Fruit fly (Drosophila melanogaster) whole organism, embryonic: ENCODE results near the gene CG15880.

Experiments used
- CG11504 ChIP-seq: fragments of 200-800 bp; sonication (Bioruptor generic); optimal IDR thresholded peaks from 3 replicates; lab custom pipeline; 2019; ENCODE audit warnings: missing biosample characterization, mild to moderate bottlenecking, missing genetic modification characterization, moderate library complexity
- CG12104 ChIP-seq: fragments of 200-800 bp; sonication (Bioruptor generic); optimal IDR thresholded peaks from 3 replicates; lab custom pipeline; 2016; ENCODE audit warnings: missing biosample characterization, missing genetic modification characterization
- CG12391 ChIP-seq: fragments of 200-800 bp; sonication (Bioruptor generic); optimal IDR thresholded peaks from 3 replicates; lab custom pipeline; 2018; ENCODE audit warnings: missing biosample characterization, mild to moderate bottlenecking, missing genetic modification characterization, moderate library complexity
- CG12659 ChIP-seq: fragments of 200-800 bp; sonication (Bioruptor generic); optimal IDR thresholded peaks from 3 replicates; lab custom pipeline; 2017; ENCODE audit warnings: mild to moderate bottlenecking, missing biosample characterization, missing genetic modification reagents, missing genetic modification characterization
- CG14965 ChIP-seq: fragments of 200-800 bp; sonication (Bioruptor generic); optimal IDR thresholded peaks from 2 replicates; lab custom pipeline; 2016; ENCODE audit warnings: missing biosample characterization, missing genetic modification characterization, borderline replicate concordance
- CG1647 ChIP-seq: fragments of 200-800 bp; sonication (Bioruptor generic); optimal IDR thresholded peaks from 3 replicates; lab custom pipeline; 2016; ENCODE audit warnings: missing biosample characterization, missing genetic modification characterization
- CG16779 ChIP-seq: fragments of 200-800 bp; sonication (Bioruptor generic); IDR thresholded peaks from 2 replicates; pipeline ENCODE4 v1.3.6; 2022; ENCODE audit warnings: missing biosample characterization, missing genetic modification characterization
- CG17328 ChIP-seq: fragments of 200-800 bp; sonication (Bioruptor generic); IDR thresholded peaks from 2 replicates; pipeline ENCODE4 v1.3.6; 2022; ENCODE audit warnings: missing biosample characterization, missing genetic modification characterization
- CG17359 ChIP-seq: fragments of 200-800 bp; sonication (Bioruptor generic); optimal IDR thresholded peaks from 3 replicates; lab custom pipeline; 2018; ENCODE audit warnings: missing biosample characterization, mild to moderate bottlenecking, missing genetic modification characterization, moderate library complexity
- CG17385 ChIP-seq: fragments of 200-800 bp; sonication (Bioruptor generic); optimal IDR thresholded peaks from 3 replicates; lab custom pipeline; 2018; ENCODE audit warnings: missing biosample characterization, mild to moderate bottlenecking, missing genetic modification characterization
- CG18011 ChIP-seq: fragments of 200-800 bp; sonication (Bioruptor generic); optimal IDR thresholded peaks from 2 replicates; lab custom pipeline; 2017; ENCODE audit warnings: missing biosample characterization, missing genetic modification characterization, mild to moderate bottlenecking, moderate library complexity, missing genotype
- CG2199 ChIP-seq: fragments of 200-800 bp; sonication (Bioruptor generic); IDR thresholded peaks from 3 replicates; pipeline ENCODE4 v1.3.6; 2022; ENCODE audit warnings: missing biosample characterization, missing genetic modification characterization
- CG31224 ChIP-seq: fragments of 200-800 bp; sonication (Bioruptor generic); IDR thresholded peaks from 2 replicates; pipeline ENCODE4 v1.3.6; 2022; ENCODE audit warnings: missing biosample characterization, missing genetic modification characterization
- CG7745 ChIP-seq: fragments of 200-800 bp; sonication (Bioruptor generic); optimal IDR thresholded peaks from 2 replicates; lab custom pipeline; 2018; ENCODE audit warnings: missing biosample characterization, mild to moderate bottlenecking, missing genetic modification characterization, moderate library complexity
- CG7963 ChIP-seq: fragments of 200-800 bp; sonication (Bioruptor generic); IDR thresholded peaks from 3 replicates; pipeline ENCODE4 v1.3.6; 2022; ENCODE audit warnings: missing biosample characterization, missing genetic modification characterization; ENCODE audit not compliant: partially characterized antibody
- CG8089 ChIP-seq: fragments of 200-800 bp; sonication (Bioruptor generic); optimal IDR thresholded peaks from 3 replicates; lab custom pipeline; 2016; ENCODE audit warnings: missing biosample characterization, missing genetic modification characterization
- CG8290 ChIP-seq, 3 experiments: fragments of 200-800 bp; sonication (Bioruptor generic); optimal IDR thresholded peaks; 2 replicates each; lab custom pipeline; 2016 to 2019; ENCODE audit warnings: missing biosample characterization in 3 of 3, missing genetic modification characterization in 3 of 3, mild to moderate bottlenecking in 2 of 3, moderate library complexity in 1 of 3
- CkIIα-i1 ChIP-seq: fragments of 200-800 bp; sonication (Bioruptor generic); IDR thresholded peaks from 2 replicates; pipeline ENCODE4 v1.3.6; 2022; ENCODE audit warnings: missing biosample characterization, missing genetic modification characterization
- Deaf1 ChIP-seq: fragments of 200-800 bp; optimal IDR thresholded peaks from 3 replicates; lab custom pipeline; 2019; ENCODE audit warnings: missing biosample characterization, mild to moderate bottlenecking, missing genetic modification characterization, moderate library complexity
- E2f2 ChIP-seq: fragments of 200-800 bp; sonication (Bioruptor generic); IDR thresholded peaks from 2 replicates; pipeline ENCODE4 v1.3.6; 2022; ENCODE audit warnings: missing biosample characterization, missing genetic modification characterization
- Fer2 ChIP-seq: fragments of 200-800 bp; sonication (Bioruptor generic); optimal IDR thresholded peaks from 2 replicates; lab custom pipeline; 2018; ENCODE audit warnings: missing biosample characterization, mild to moderate bottlenecking, missing genetic modification characterization, moderate library complexity
- Mad ChIP-seq: fragments of 200-800 bp; sonication (Bioruptor generic); optimal IDR thresholded peaks from 2 replicates; lab custom pipeline; 2016; ENCODE audit warnings: missing biosample characterization, missing genetic modification characterization
- NFAT ChIP-seq: fragments of 200-800 bp; sonication (Bioruptor generic); IDR thresholded peaks from 2 replicates; pipeline ENCODE4 v1.3.6; 2022; ENCODE audit warnings: missing biosample characterization, missing genetic modification characterization
- Opbp ChIP-seq: fragments of 200-800 bp; sonication (Bioruptor generic); IDR thresholded peaks from 3 replicates; pipeline ENCODE4 v1.3.6; 2022; ENCODE audit warnings: missing biosample characterization, missing genetic modification characterization; ENCODE audit not compliant: partially characterized antibody
- Xbp1 ChIP-seq: fragments of 200-800 bp; sonication (Bioruptor generic); optimal IDR thresholded peaks from 3 replicates; lab custom pipeline; 2016; ENCODE audit warnings: missing biosample characterization, mild to moderate bottlenecking, missing genetic modification characterization
- YL-1 ChIP-seq: fragments of 200-800 bp; sonication (Bioruptor generic); optimal IDR thresholded peaks from 3 replicates; lab custom pipeline; 2017; ENCODE audit warnings: missing biosample characterization, mild to moderate bottlenecking, missing genetic modification characterization
- ap ChIP-seq: fragments of 200-800 bp; sonication (Bioruptor generic); IDR thresholded peaks from 2 replicates; pipeline ENCODE4 v1.3.6; 2022; ENCODE audit warnings: missing biosample characterization, missing genetic modification characterization
- bab2 ChIP-seq: fragments of 200-800 bp; sonication (Bioruptor generic); optimal IDR thresholded peaks from 2 replicates; lab custom pipeline; 2016; ENCODE audit warnings: missing biosample characterization, missing genetic modification characterization
- dimm ChIP-seq: fragments of 200-800 bp; sonication (Bioruptor generic); IDR thresholded peaks from 2 replicates; pipeline ENCODE4 v1.3.6; 2022; ENCODE audit warnings: missing biosample characterization, missing genetic modification characterization
- en ChIP-seq: fragments of 200-800 bp; sonication (Bioruptor generic); optimal IDR thresholded peaks from 2 replicates; lab custom pipeline; 2016; ENCODE audit warnings: missing biosample characterization, missing genetic modification characterization
- fd102C ChIP-seq: fragments of 200-800 bp; sonication (Bioruptor generic); optimal IDR thresholded peaks from 2 replicates; lab custom pipeline; 2018; ENCODE audit warnings: missing biosample characterization, mild to moderate bottlenecking, missing genetic modification characterization, moderate library complexity
- fru ChIP-seq: fragments of >200 bp; optimal IDR thresholded peaks from 2 replicates; lab custom pipeline; 2017
- gce ChIP-seq: fragments of 200-800 bp; sonication (Bioruptor generic); IDR thresholded peaks from 3 replicates; pipeline ENCODE4 v1.3.6; 2022; ENCODE audit warnings: missing biosample characterization, missing genetic modification characterization
- gcm2 ChIP-seq: fragments of 200-800 bp; sonication (Bioruptor generic); optimal IDR thresholded peaks from 2 replicates; lab custom pipeline; 2016; ENCODE audit warnings: missing biosample characterization, missing genetic modification characterization
- gfzf ChIP-seq: fragments of 200-800 bp; sonication (Bioruptor generic); optimal IDR thresholded peaks from 2 replicates; lab custom pipeline; 2016; ENCODE audit warnings: missing biosample characterization, mild to moderate bottlenecking, missing genetic modification characterization, moderate library complexity
- gsb ChIP-seq: fragments of 200-800 bp; sonication (Bioruptor generic); IDR thresholded peaks from 2 replicates; pipeline ENCODE4 v1.3.6; 2022; ENCODE audit warnings: missing biosample characterization, missing genetic modification characterization
- hbn ChIP-seq: fragments of 200-800 bp; sonication (Bioruptor generic); IDR thresholded peaks from 2 replicates; pipeline ENCODE4 v1.3.6; 2022; ENCODE audit warnings: missing biosample characterization, missing genetic modification characterization; ENCODE audit not compliant: partially characterized antibody
- hkb ChIP-seq, 2 experiments: fragments of 200-800 bp in 1 of 2; fragments of >200 bp in 1 of 2; sonication (Bioruptor generic) in 1 of 2; IDR thresholded peaks in 1 of 2; optimal IDR thresholded peaks in 1 of 2; 2 replicates each; pipeline versions ENCODE4 v1.3.6 to Lab custom; 2017 to 2022; ENCODE audit warnings: missing biosample characterization in 1 of 2, missing genetic modification characterization in 1 of 2
- kah ChIP-seq: fragments of 200-800 bp; sonication (Bioruptor generic); optimal IDR thresholded peaks from 2 replicates; lab custom pipeline; 2018; ENCODE audit warnings: missing biosample characterization, mild to moderate bottlenecking, missing genetic modification characterization
- maf-S ChIP-seq: fragments of 200-800 bp; sonication (Bioruptor generic); optimal IDR thresholded peaks from 2 replicates; lab custom pipeline; 2016; ENCODE audit warnings: missing biosample characterization, missing genetic modification characterization
- nau ChIP-seq: fragments of 200-800 bp; sonication (Bioruptor generic); optimal IDR thresholded peaks from 3 replicates; lab custom pipeline; 2017; ENCODE audit warnings: missing biosample characterization, mild to moderate bottlenecking, missing genetic modification characterization, missing genetic modification reagents
- p53 ChIP-seq: fragments of 200-800 bp; sonication (Bioruptor generic); optimal IDR thresholded peaks from 2 replicates; lab custom pipeline; 2016; ENCODE audit warnings: missing biosample characterization, missing genetic modification characterization
- sima ChIP-seq: fragments of 200-800 bp; sonication (Bioruptor generic); optimal IDR thresholded peaks from 2 replicates; lab custom pipeline; 2016; ENCODE audit warnings: missing biosample characterization, missing genetic modification characterization
- slou ChIP-seq: fragments of 200-800 bp; sonication (Bioruptor generic); optimal IDR thresholded peaks from 3 replicates; lab custom pipeline; 2016; ENCODE audit warnings: missing biosample characterization, missing genetic modification characterization
- trh ChIP-seq: fragments of 200-800 bp; sonication (Bioruptor generic); optimal IDR thresholded peaks from 2 replicates; lab custom pipeline; 2016; ENCODE audit warnings: missing biosample characterization, missing genetic modification characterization
- tup ChIP-seq: fragments of 200-800 bp; sonication (Bioruptor generic); optimal IDR thresholded peaks from 2 replicates; lab custom pipeline; 2016; ENCODE audit warnings: missing biosample characterization, mild to moderate bottlenecking, missing genetic modification characterization, moderate library complexity
- unpg ChIP-seq: fragments of 200-800 bp; sonication (Bioruptor generic); optimal IDR thresholded peaks from 3 replicates; lab custom pipeline; 2018; ENCODE audit warnings: missing biosample characterization, mild to moderate bottlenecking, missing genetic modification characterization, moderate library complexity
- z ChIP-seq: fragments of 200-800 bp; sonication (Bioruptor generic); IDR thresholded peaks from 3 replicates; pipeline ENCODE4 v1.3.6; 2022; ENCODE audit warnings: missing biosample characterization, missing genetic modification characterization

Gene CG15880

DNA sequence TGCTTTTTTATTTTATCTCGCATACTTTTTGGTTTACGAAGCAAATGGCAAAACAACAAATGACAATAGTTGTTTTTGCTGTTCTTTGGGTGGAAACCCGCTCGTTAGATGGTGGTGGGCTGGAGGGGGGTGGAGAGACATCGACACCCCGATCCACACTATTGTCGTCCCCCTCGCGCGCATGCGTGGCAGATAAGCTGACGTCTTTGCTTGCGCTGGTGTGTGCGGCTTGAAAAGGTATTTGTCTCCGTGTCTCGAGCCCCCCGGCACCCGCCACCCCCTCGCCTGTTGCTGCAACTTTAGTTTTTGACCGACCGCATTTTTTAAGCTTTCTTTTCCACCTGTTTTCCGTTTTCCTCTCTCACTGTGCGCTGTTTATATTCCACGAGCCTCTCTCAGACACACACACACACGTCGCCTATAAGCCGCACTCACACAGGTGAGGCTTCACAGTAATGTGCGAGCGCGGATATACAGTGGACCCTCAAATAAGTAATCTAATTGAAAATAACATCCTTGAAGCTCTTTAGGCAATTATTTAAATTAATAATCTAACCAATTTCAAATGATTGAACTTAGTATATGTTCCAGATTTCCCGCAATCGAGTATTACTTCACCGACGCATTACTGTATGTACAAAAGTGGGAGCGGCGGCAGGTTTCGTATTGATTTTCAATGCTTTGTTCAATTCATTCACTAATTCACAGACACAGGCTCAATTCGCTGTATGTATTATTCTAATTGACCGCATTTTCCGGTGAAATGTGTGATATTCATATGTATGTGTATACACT is 49.4 kb upstream of the CG15880 start (continued):
- peak; percentile 74 for TF ChIP-seq nau (GFP tag; lab: Kevin White, UChicago)
- peak; percentile 69 for TF ChIP-seq trh
- peak; percentile 88 for TF ChIP-seq CG8290 (GFP tag; optimal IDR thresholded peaks at IDR 0.05; lab: Kevin White, UChicago)
- TF ChIP-seq CG8290 (tag; optimal IDR thresholded peaks at IDR 0.05; lab: Kevin White, UChicago) = peak; percentile 26 to 98
- peak; percentile 75 for TF ChIP-seq sima
- peak; percentile 97 for TF ChIP-seq NFAT (GFP tag; lab: Robert Waterston, UW)
- peak; percentile 87 for TF ChIP-seq CG12104 (GFP tag; lab: Kevin White, UChicago)
- TF ChIP-seq CG17359 (tag; lab: Kevin White, UChicago) = peak; percentile 95
- TF ChIP-seq p53 (GFP tag; lab: Kevin White, UChicago) = peak; percentile 57
- peak; percentile 70 for TF ChIP-seq YL-1 (GFP tag; lab: Kevin White, UChicago)
- TF ChIP-seq gce (GFP tag; lab: Robert Waterston, UW) = peak; percentile 92; the same call in 2 of the 3 replicates
- peak; percentile 62 for TF ChIP-seq fd102C (GFP tag; lab: Kevin White, UChicago)
- no peak for TF ChIP-seq fru (lab: Kevin White, UChicago)
- peak; percentile 71 for TF ChIP-seq CG8089 (GFP tag; lab: Kevin White, UChicago)
- no peak for TF ChIP-seq CG14965 (GFP tag; lab: Kevin White, UChicago)
- peak; percentile 94 for TF ChIP-seq Xbp1 (GFP tag; lab: Kevin White, UChicago)
- TF ChIP-seq CG17385 (GFP tag; lab: Kevin White, UChicago) = peak; percentile 85
- TF ChIP-seq maf-S (GFP tag; lab: Kevin White, UChicago) = peak; percentile 87
- no peak for TF ChIP-seq hkb (optimal IDR thresholded peaks at IDR 0.05; lab: Kevin White, UChicago)
- peak; percentile 96 for TF ChIP-seq hkb (GFP tag; IDR thresholded peaks at IDR 0.05; lab: Robert Waterston, UW)
- TF ChIP-seq CG1647 (GFP tag; lab: Kevin White, UChicago) = peak; percentile 85
- no peak for TF ChIP-seq hbn (GFP tag; lab: Robert Waterston, UW)
- peak; percentile 94 for TF ChIP-seq unpg (GFP tag; lab: Kevin White, UChicago)
- TF ChIP-seq gcm2 (GFP tag; lab: Kevin White, UChicago) = peak; percentile 79
- peak; percentile 75 for TF ChIP-seq E2f2 (GFP tag; lab: Robert Waterston, UW)
- TF ChIP-seq Deaf1 (tag; lab: Kevin White, UChicago) = peak; percentile 57
- TF ChIP-seq gfzf = no peak
- TF ChIP-seq tup = peak; percentile 85
- TF ChIP-seq slou (GFP tag; lab: Kevin White, UChicago) = peak; percentile 72
- no peak for TF ChIP-seq CG7745 (tag; lab: Kevin White, UChicago)
- TF ChIP-seq CG2199 (GFP tag; lab: Robert Waterston, UW) = peak; percentile 91; the same call in 2 of the 3 replicates
- peak; percentile 73 for TF ChIP-seq en (GFP tag; lab: Kevin White, UChicago)
- peak; percentile 92 for TF ChIP-seq dimm
- TF ChIP-seq CG7963 (GFP tag; lab: Robert Waterston, UW) = no peak
- TF ChIP-seq CG11504 = peak; percentile 93
- peak; percentile 94 for TF ChIP-seq gsb (GFP tag; lab: Robert Waterston, UW)
- peak; percentile 92 for TF ChIP-seq bab2 (GFP tag; lab: Kevin White, UChicago)
- peak; percentile 84 for TF ChIP-seq kah (GFP tag; lab: Kevin White, UChicago)
- TF ChIP-seq CG17328 (GFP tag; lab: Robert Waterston, UW) = peak; percentile 95
- TF ChIP-seq Mad (GFP tag; lab: Kevin White, UChicago) = peak; percentile 85
- TF ChIP-seq Opbp (GFP tag; lab: Robert Waterston, UW) = peak; percentile 55; the same call in 2 of the 3 replicates
- TF ChIP-seq Fer2 (tag; lab: Kevin White, UChicago) = peak; percentile 89
- TF ChIP-seq ap (GFP tag; lab: Robert Waterston, UW) = peak; percentile 91
- TF ChIP-seq CG31224 (GFP tag; lab: Robert Waterston, UW) = peak; percentile 90
- TF ChIP-seq z = no peak
- TF ChIP-seq CG12659 = peak; percentile 94
- peak; percentile 31; the same call in 1 of the 2 replicates for TF ChIP-seq CkIIα-i1 (GFP tag; lab: Robert Waterston, UW)
- peak; percentile 93 for TF ChIP-seq CG12391 (tag; lab: Kevin White, UChicago)
- peak; percentile 73 for TF ChIP-seq CG18011 (GFP tag; lab: Kevin White, UChicago)
- peak; percentile 87 for TF ChIP-seq CG16779 (GFP tag; lab: Robert Waterston, UW)
